Fruit fly (Drosophila melanogaster) whole organism, embryonic: Measurements from ENCODE around the gene CG42591.

Source experiments
- Atf6 ChIP-seq: fragments of 200-800 bp; sonication (Bioruptor generic); IDR thresholded peaks from 2 replicates; pipeline ENCODE4 v1.3.6; 2022; ENCODE audit warnings: missing biosample characterization, missing genetic modification characterization
- Awh ChIP-seq: fragments of 200-800 bp; sonication (Bioruptor generic); IDR thresholded peaks from 2 replicates; pipeline ENCODE4, ENCODE4 v1.3.6; 2022; ENCODE audit warnings: missing biosample characterization, missing genetic modification characterization
- Bdp1 ChIP-seq: fragments of 200-800 bp; sonication (Bioruptor generic); optimal IDR thresholded peaks from 3 replicates; lab custom pipeline; 2016; ENCODE audit warnings: missing biosample characterization, missing genetic modification characterization
- CG10321 ChIP-seq: fragments of 200-800 bp; sonication (Bioruptor generic); IDR thresholded peaks from 2 replicates; pipeline ENCODE4 v1.3.6; 2022; ENCODE audit warnings: missing biosample characterization, missing genetic modification characterization
- CG10565 ChIP-seq: fragments of 200-800 bp; sonication (Bioruptor generic); optimal IDR thresholded peaks from 3 replicates; lab custom pipeline; 2016; ENCODE audit warnings: missing biosample characterization, mild to moderate bottlenecking, missing genetic modification characterization
- CG11093 ChIP-seq: fragments of 200-800 bp; sonication (Bioruptor generic); IDR thresholded peaks from 3 replicates; pipeline ENCODE4 v1.3.6; 2022; ENCODE audit warnings: missing biosample characterization, missing genetic modification characterization
- CG12104 ChIP-seq: fragments of 200-800 bp; sonication (Bioruptor generic); optimal IDR thresholded peaks from 3 replicates; lab custom pipeline; 2016; ENCODE audit warnings: missing biosample characterization, missing genetic modification characterization
- CG12155 ChIP-seq: fragments of 200-800 bp; sonication (Bioruptor generic); optimal IDR thresholded peaks from 3 replicates; lab custom pipeline; 2016; ENCODE audit warnings: missing biosample characterization, missing genetic modification characterization
- CG13624 ChIP-seq: fragments of 200-800 bp; sonication (Bioruptor generic); optimal IDR thresholded peaks from 2 replicates; lab custom pipeline; 2016; ENCODE audit warnings: missing biosample characterization, missing genetic modification characterization
- CG16815 ChIP-seq: fragments of 200-800 bp; sonication (Bioruptor generic); optimal IDR thresholded peaks from 3 replicates; lab custom pipeline; 2017; ENCODE audit warnings: missing biosample characterization, mild to moderate bottlenecking, missing genetic modification characterization
- CG17186 ChIP-seq: fragments of 200-800 bp; sonication (Bioruptor generic); optimal IDR thresholded peaks from 3 replicates; lab custom pipeline; 2017; ENCODE audit warnings: missing biosample characterization, missing genetic modification reagents, missing genetic modification characterization
- CG17385 ChIP-seq: fragments of 200-800 bp; sonication (Bioruptor generic); optimal IDR thresholded peaks from 3 replicates; lab custom pipeline; 2018; ENCODE audit warnings: missing biosample characterization, mild to moderate bottlenecking, missing genetic modification characterization
- CG18599 ChIP-seq: fragments of 200-800 bp; sonication (Bioruptor generic); optimal IDR thresholded peaks from 3 replicates; lab custom pipeline; 2017; ENCODE audit warnings: missing biosample characterization, missing genetic modification characterization, mild to moderate bottlenecking, moderate library complexity, missing genetic modification reagents
- CG3065 ChIP-seq: fragments of 200-800 bp; sonication (Bioruptor generic); optimal IDR thresholded peaks from 2 replicates; lab custom pipeline; 2016; ENCODE audit warnings: missing biosample characterization, missing genetic modification characterization
- CG32772 ChIP-seq: fragments of 200-800 bp; sonication (Bioruptor generic); IDR thresholded peaks from 2 replicates; pipeline ENCODE4 v1.3.6; 2022; ENCODE audit warnings: missing biosample characterization, missing genetic modification characterization
- CG4854 ChIP-seq: fragments of 200-800 bp; sonication (Bioruptor generic); optimal IDR thresholded peaks from 2 replicates; lab custom pipeline; 2016; ENCODE audit warnings: missing biosample characterization, missing genetic modification characterization, inconsistent platforms
- CG5180 ChIP-seq: fragments of 200-800 bp; sonication (Bioruptor generic); optimal IDR thresholded peaks from 3 replicates; lab custom pipeline; 2017; ENCODE audit warnings: missing biosample characterization, missing genetic modification characterization, mild to moderate bottlenecking, moderate library complexity, missing genetic modification reagents
- CG6654 ChIP-seq: fragments of 200-800 bp; sonication (Bioruptor generic); optimal IDR thresholded peaks from 2 replicates; lab custom pipeline; 2017; ENCODE audit warnings: missing biosample characterization, mild to moderate bottlenecking, missing genetic modification characterization
- CG6813 ChIP-seq: fragments of 200-800 bp; sonication (Bioruptor generic); optimal IDR thresholded peaks from 2 replicates; lab custom pipeline; 2017; ENCODE audit warnings: missing biosample characterization, missing genetic modification characterization, mild to moderate bottlenecking, moderate library complexity, missing genetic modification reagents
- CG8478 ChIP-seq: fragments of >200 bp; optimal IDR thresholded peaks from 2 replicates; lab custom pipeline; 2018
- CG9932 ChIP-seq: fragments of 200-800 bp; sonication (Bioruptor generic); IDR thresholded peaks from 2 replicates; pipeline ENCODE4 v1.3.6; 2022; ENCODE audit warnings: missing biosample characterization, missing genetic modification characterization
- D ChIP-seq, 2 experiments: fragments of 200-800 bp in 1 of 2; fragments of >200 bp in 1 of 2; sonication (Bioruptor generic) in 1 of 2; optimal IDR thresholded peaks; 2 replicates in 1 of 2; 3 replicates in 1 of 2; lab custom pipeline; 2017; ENCODE audit warnings: mild to moderate bottlenecking in 1 of 2, missing biosample characterization in 1 of 2, missing genetic modification characterization in 1 of 2, missing genetic modification reagents in 1 of 2
- ERR ChIP-seq: fragments of 200-800 bp; sonication (Bioruptor generic); optimal IDR thresholded peaks from 2 replicates; lab custom pipeline; 2016; ENCODE audit warnings: missing biosample characterization, missing genetic modification characterization
- Gug ChIP-seq: fragments of 200-800 bp; sonication (Bioruptor generic); IDR thresholded peaks from 4 replicates; pipeline ENCODE4 v1.3.6; 2022; ENCODE audit warnings: missing biosample characterization, missing genetic modification characterization
- Hr78 ChIP-seq, 2 experiments: fragments of 200-800 bp in 1 of 2; fragments of >200 bp in 1 of 2; sonication (Bioruptor generic) in 1 of 2; optimal IDR thresholded peaks; 2 replicates each; lab custom pipeline; 2017 to 2019; ENCODE audit warnings: missing biosample characterization in 2 of 2, missing genetic modification characterization in 2 of 2, mild to moderate bottlenecking in 1 of 2, moderate library complexity in 1 of 2
- Hsf ChIP-seq: fragments of 200-800 bp; sonication (Bioruptor generic); optimal IDR thresholded peaks from 3 replicates; lab custom pipeline; 2016; ENCODE audit warnings: missing biosample characterization, missing genetic modification characterization
- MESR4 ChIP-seq: fragments of 200-800 bp; sonication (Bioruptor generic); optimal IDR thresholded peaks from 2 replicates; lab custom pipeline; 2018; ENCODE audit warnings: missing biosample characterization, mild to moderate bottlenecking, missing genetic modification characterization, moderate library complexity
- Med ChIP-seq: fragments of 200-800 bp; sonication (Bioruptor generic); peaks from one replicate; lab custom pipeline; 2016; ENCODE audit warnings: missing biosample characterization, missing genetic modification characterization, mild to moderate bottlenecking, inconsistent platforms, moderate library complexity
- ac ChIP-seq: fragments of 200-800 bp; sonication (Bioruptor generic); optimal IDR thresholded peaks from 3 replicates; lab custom pipeline; 2017; ENCODE audit warnings: missing biosample characterization, mild to moderate bottlenecking, missing genetic modification characterization
- al ChIP-seq: fragments of 200-800 bp; sonication (Bioruptor generic); IDR thresholded peaks from 2 replicates; pipeline ENCODE4 v1.3.6; 2022; ENCODE audit warnings: missing biosample characterization, missing genetic modification characterization
- ara ChIP-seq: fragments of 200-800 bp; sonication (Bioruptor generic); IDR thresholded peaks from 2 replicates; pipeline ENCODE4 v1.3.6; 2022; ENCODE audit warnings: missing biosample characterization, missing genetic modification characterization
- ash1 ChIP-seq: fragments of 200-800 bp; sonication (Bioruptor generic); optimal IDR thresholded peaks from 2 replicates; lab custom pipeline; 2018; ENCODE audit warnings: missing biosample characterization, mild to moderate bottlenecking, missing genetic modification characterization
- ato ChIP-seq: fragments of 200-800 bp; sonication (Bioruptor generic); IDR thresholded peaks from 2 replicates; pipeline ENCODE4 v1.3.6; 2022; ENCODE audit warnings: missing biosample characterization, missing genetic modification characterization; ENCODE audit not compliant: partially characterized antibody
- bab2 ChIP-seq: fragments of 200-800 bp; sonication (Bioruptor generic); optimal IDR thresholded peaks from 2 replicates; lab custom pipeline; 2016; ENCODE audit warnings: missing biosample characterization, missing genetic modification characterization
- dysf ChIP-seq: fragments of 200-800 bp; sonication (Bioruptor generic); IDR thresholded peaks from 3 replicates; pipeline ENCODE4 v1.3.6; 2022; ENCODE audit warnings: missing biosample characterization, missing genetic modification characterization
- fd64A ChIP-seq: fragments of 200-800 bp; sonication (Bioruptor generic); optimal IDR thresholded peaks from 3 replicates; lab custom pipeline; 2018; ENCODE audit warnings: missing biosample characterization, mild to moderate bottlenecking, missing genetic modification characterization
- inv ChIP-seq: fragments of 200-800 bp; sonication (Bioruptor generic); IDR thresholded peaks from 2 replicates; pipeline ENCODE4 v1.3.6; 2022; ENCODE audit warnings: missing biosample characterization, missing genetic modification characterization; ENCODE audit not compliant: partially characterized antibody
- lilli ChIP-seq: fragments of 200-800 bp; sonication (Bioruptor generic); optimal IDR thresholded peaks from 3 replicates; lab custom pipeline; 2016; ENCODE audit warnings: missing biosample characterization, missing genetic modification characterization
- mam ChIP-seq: fragments of 200-800 bp; sonication (Bioruptor generic); optimal IDR thresholded peaks from 3 replicates; lab custom pipeline; 2016; ENCODE audit warnings: missing biosample characterization, missing genetic modification characterization
- mld ChIP-seq: fragments of 200-800 bp; sonication (Bioruptor generic); IDR thresholded peaks from 3 replicates; pipeline ENCODE4 v1.3.6; 2022; ENCODE audit warnings: missing biosample characterization, missing genetic modification characterization; ENCODE audit not compliant: partially characterized antibody
- nerfin-1 ChIP-seq: fragments of 200-800 bp; sonication (Bioruptor generic); optimal IDR thresholded peaks from 3 replicates; lab custom pipeline; 2019; ENCODE audit warnings: missing biosample characterization, mild to moderate bottlenecking, missing genetic modification characterization, moderate library complexity
- pho ChIP-seq: fragments of 200-800 bp; sonication (Bioruptor generic); optimal IDR thresholded peaks from 2 replicates; lab custom pipeline; 2016; ENCODE audit warnings: missing biosample characterization, missing genetic modification characterization
- pita ChIP-seq: fragments of 200-800 bp; sonication (Bioruptor generic); optimal IDR thresholded peaks from 2 replicates; lab custom pipeline; 2017; ENCODE audit warnings: missing biosample characterization, mild to moderate bottlenecking, missing genetic modification characterization
- repo ChIP-seq: fragments of 200-800 bp; sonication (Bioruptor generic); optimal IDR thresholded peaks from 2 replicates; lab custom pipeline; 2016; ENCODE audit warnings: missing biosample characterization, missing genetic modification characterization
- schlank ChIP-seq: fragments of 200-800 bp; sonication (Bioruptor generic); optimal IDR thresholded peaks from 2 replicates; lab custom pipeline; 2018; ENCODE audit warnings: missing biosample characterization, mild to moderate bottlenecking, missing genetic modification characterization
- sim ChIP-seq: fragments of 200-800 bp; sonication (Bioruptor generic); IDR thresholded peaks from 2 replicates; pipeline ENCODE4 v1.3.6; 2022; ENCODE audit warnings: missing biosample characterization, missing genetic modification characterization
- slbo ChIP-seq: fragments of 200-800 bp; sonication (Bioruptor generic); IDR thresholded peaks from 2 replicates; pipeline ENCODE4 v1.3.6; 2022; ENCODE audit warnings: missing biosample characterization, missing genetic modification characterization
- slou ChIP-seq: fragments of 200-800 bp; sonication (Bioruptor generic); optimal IDR thresholded peaks from 3 replicates; lab custom pipeline; 2016; ENCODE audit warnings: missing biosample characterization, missing genetic modification characterization
- stwl ChIP-seq: fragments of 200-800 bp; sonication (Bioruptor generic); optimal IDR thresholded peaks from 3 replicates; lab custom pipeline; 2018; ENCODE audit warnings: missing biosample characterization, mild to moderate bottlenecking, missing genetic modification characterization, moderate library complexity
- tgo ChIP-seq: fragments of 200-800 bp; sonication (Bioruptor generic); IDR thresholded peaks from 3 replicates; pipeline ENCODE4 v1.3.6; 2022; ENCODE audit warnings: missing biosample characterization, missing genetic modification characterization
- toy ChIP-seq: fragments of 200-800 bp; sonication (Bioruptor generic); IDR thresholded peaks from 2 replicates; pipeline ENCODE4 v1.3.6; 2022; ENCODE audit warnings: missing biosample characterization, missing genetic modification characterization

CG42591 gene

dm6 chr3L:8072720-8073119 lies 3.0 kb upstream of the CG42591 start (continued):
- peak; percentile 95 for TF ChIP-seq Med (GFP tag; lab: Kevin White, UChicago)
- no peak for TF ChIP-seq ash1 (GFP tag; lab: Kevin White, UChicago)
- TF ChIP-seq CG8478 (lab: Kevin White, UChicago): no peak
- TF ChIP-seq Gug (GFP tag; lab: Robert Waterston, UW): 0 out of 4 replicates have a peak, but pooled peaks have one; percentile 3
- TF ChIP-seq fd64A: peak; percentile 45
- no peak for TF ChIP-seq MESR4 (GFP tag; lab: Kevin White, UChicago)
- TF ChIP-seq CG32772: peak; percentile 56; the same call in 1 of the 2 replicates
- TF ChIP-seq CG3065: no peak
- no peak for TF ChIP-seq Bdp1 (GFP tag; lab: Kevin White, UChicago)
- TF ChIP-seq pita (GFP tag; lab: Kevin White, UChicago): no peak
- no peak for TF ChIP-seq Hsf
- no peak for TF ChIP-seq CG11093 (GFP tag; lab: Robert Waterston, UW)
- TF ChIP-seq CG12155: no peak
- TF ChIP-seq Hr78 (GFP tag; optimal IDR thresholded peaks at IDR 0.05; lab: Kevin White, UChicago): peak in 1 of 2 experiments; percentile 70
- TF ChIP-seq nerfin-1 (tag; lab: Kevin White, UChicago): peak; percentile 52
- TF ChIP-seq inv (GFP tag; lab: Robert Waterston, UW): no peak
- TF ChIP-seq bab2: peak; percentile 74
- TF ChIP-seq Awh (GFP tag; lab: Robert Waterston, UW): peak; percentile 64
- TF ChIP-seq stwl (tag; lab: Kevin White, UChicago): no peak
- TF ChIP-seq D (optimal IDR thresholded peaks at IDR 0.05; lab: Kevin White, UChicago): no peak
- TF ChIP-seq D (GFP tag; optimal IDR thresholded peaks at IDR 0.05; lab: Kevin White, UChicago): peak; percentile 76
- TF ChIP-seq mld (GFP tag; lab: Robert Waterston, UW): no peak
- no peak for TF ChIP-seq schlank (tag; lab: Kevin White, UChicago)
- peak; percentile 68 for TF ChIP-seq slbo
- peak; percentile 71 for TF ChIP-seq CG4854
- TF ChIP-seq slou (GFP tag; lab: Kevin White, UChicago): peak; percentile 10
- TF ChIP-seq ac (GFP tag; lab: Kevin White, UChicago): no peak
- TF ChIP-seq sim (GFP tag; lab: Robert Waterston, UW): no peak
- peak; percentile 4 for TF ChIP-seq CG17385 (GFP tag; lab: Kevin White, UChicago)
- TF ChIP-seq toy (GFP tag; lab: Robert Waterston, UW): no peak
- TF ChIP-seq lilli (GFP tag; lab: Kevin White, UChicago): peak; percentile 25
- TF ChIP-seq ato: no peak
- TF ChIP-seq CG16815: no peak
- peak; percentile 72 for TF ChIP-seq ara (GFP tag; lab: Robert Waterston, UW)
- TF ChIP-seq dysf (GFP tag; lab: Robert Waterston, UW): peak; percentile 64; the same call in 2 of the 3 replicates
- TF ChIP-seq Atf6 (GFP tag; lab: Robert Waterston, UW): peak; percentile 75
- TF ChIP-seq CG17186 (GFP tag; lab: Kevin White, UChicago): peak; percentile 23
- peak; percentile 3 for TF ChIP-seq pho (GFP tag; lab: Kevin White, UChicago)
- TF ChIP-seq tgo: peak; percentile 63; the same call in 2 of the 3 replicates
- TF ChIP-seq CG18599 (GFP tag; lab: Kevin White, UChicago): peak; percentile 83
- TF ChIP-seq ERR (GFP tag; lab: Kevin White, UChicago): peak; percentile 65
- TF ChIP-seq CG10321 (GFP tag; lab: Robert Waterston, UW): no peak
- no peak for TF ChIP-seq CG10565 (GFP tag; lab: Kevin White, UChicago)
- TF ChIP-seq al (GFP tag; lab: Robert Waterston, UW): peak; percentile 59; the same call in 1 of the 2 replicates
- peak; percentile 40 for TF ChIP-seq CG6654
- TF ChIP-seq CG9932: peak; percentile 61
- TF ChIP-seq repo (GFP tag; lab: Kevin White, UChicago): no peak
- no peak for TF ChIP-seq mam (GFP tag; lab: Kevin White, UChicago)
- peak; percentile 48 for TF ChIP-seq CG6813 (GFP tag; lab: Kevin White, UChicago)
- peak; percentile 67 for TF ChIP-seq CG5180 (GFP tag; lab: Kevin White, UChicago)
- peak; percentile 65 for TF ChIP-seq CG13624 (GFP tag; lab: Kevin White, UChicago)
- TF ChIP-seq CG12104: peak; percentile 37
